Worm (Caenorhabditis elegans) whole organism, L2 larva: ENCODE results near the gene K12G11.6.

Experiments
- alr-1 ChIP-seq: fragments of 150-350 bp; optimal IDR thresholded peaks from 2 replicates; lab custom pipeline; 2014; ENCODE audit warnings: missing biosample characterization, missing genetic modification characterization
- nhr-129 ChIP-seq: fragments of 150-350 bp; optimal IDR thresholded peaks from 2 replicates; lab custom pipeline; 2014; ENCODE audit warnings: missing biosample characterization, missing genetic modification characterization
- nhr-25 ChIP-seq: fragments of 150-350 bp; sonication (generic microtip); optimal IDR thresholded peaks from 3 replicates; lab custom pipeline; 2014; ENCODE audit warnings: missing biosample characterization, missing genetic modification characterization
- nhr-77 ChIP-seq: fragments of 150-350 bp; optimal IDR thresholded peaks from 2 replicates; lab custom pipeline; 2014; ENCODE audit warnings: missing biosample characterization, missing genetic modification characterization
- unc-39 ChIP-seq: fragments of 150-350 bp; optimal IDR thresholded peaks from 2 replicates; lab custom pipeline; 2014; ENCODE audit warnings: missing biosample characterization, missing genetic modification characterization

Gene K12G11.6

ce11 chrV:11945429-11945828, 51.3 kb downstream of the K12G11.6 start:
- TF ChIP-seq alr-1 (no peak), nhr-25 (tag; lab: Kevin White, UChicago) (no peak), nhr-77 (no peak), nhr-129 (no peak), unc-39 (no peak)
